Fruit fly (Drosophila melanogaster): ENCODE results near the gene CG32982.

CG32982 gene

DNA sequence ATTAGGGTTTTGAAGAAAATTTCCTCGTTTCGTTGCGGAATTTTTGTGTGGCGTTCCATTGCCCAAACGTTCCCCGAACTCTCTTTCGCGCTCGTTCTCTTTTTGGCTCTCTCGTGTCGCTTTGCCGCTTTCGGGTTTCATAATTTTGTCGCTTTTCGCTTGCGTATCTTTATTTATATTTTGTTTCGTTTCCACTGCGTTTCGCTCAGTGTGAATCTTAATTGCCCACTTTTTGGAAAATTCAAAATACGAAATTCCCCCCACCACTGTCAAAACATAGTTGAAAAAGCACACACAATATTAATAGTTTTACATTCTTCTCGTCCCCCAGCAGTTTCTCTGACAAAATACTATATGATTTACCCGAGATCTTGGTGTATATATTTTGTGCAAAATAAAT is 51.3 kb downstream of the CG32982 start (continued):
- TF ChIP-seq sima (GFP tag; optimal IDR thresholded peaks at IDR 0.05), result no peak
- TF ChIP-seq al (GFP tag; IDR thresholded peaks at IDR 0.05), result no peak
- TF ChIP-seq tll (GFP tag; optimal IDR thresholded peaks at IDR 0.05), result no peak
- no peak for TF ChIP-seq CG6272 (GFP tag; IDR thresholded peaks at IDR 0.05)
- TF ChIP-seq onecut (GFP tag; IDR thresholded peaks at IDR 0.05), result peak; percentile 66
- TF ChIP-seq CG4617 (GFP tag; optimal IDR thresholded peaks at IDR 0.05; ENCODE audit: borderline replicate concordance), result no peak
- no peak for TF ChIP-seq fd3F (GFP tag; optimal IDR thresholded peaks at IDR 0.05)
- TF ChIP-seq CG7963 (GFP tag; IDR thresholded peaks at IDR 0.05; ENCODE audit: partially characterized antibody), result no peak
- TF ChIP-seq CG9797 (GFP tag; optimal IDR thresholded peaks at IDR 0.05), result no peak
- TF ChIP-seq tap (tag; optimal IDR thresholded peaks at IDR 0.05), result no peak
- TF ChIP-seq CG14441 (GFP tag; IDR thresholded peaks at IDR 0.05), result no peak
- TF ChIP-seq esg (GFP tag; conservative IDR thresholded peaks at IDR 0.05), result no peak
- TF ChIP-seq pzg (GFP tag; optimal IDR thresholded peaks at IDR 0.05), result no peak
- no peak for TF ChIP-seq pnt (GFP tag; optimal IDR thresholded peaks at IDR 0.05)
- TF ChIP-seq CG13894 (tag; optimal IDR thresholded peaks at IDR 0.05), result no peak
- TF ChIP-seq CHES-1-like (GFP tag; optimal IDR thresholded peaks at IDR 0.05), result no peak
- TF ChIP-seq Mrtf (GFP tag; IDR thresholded peaks at IDR 0.05), result no peak
- no peak for TF ChIP-seq Sry-δ (GFP tag; optimal IDR thresholded peaks at IDR 0.05)
- TF ChIP-seq CG11695 (GFP tag; IDR thresholded peaks at IDR 0.05), result peak; percentile 18; the same call in 1 of the 3 replicates
- no peak for TF ChIP-seq Mes4 (GFP tag; optimal IDR thresholded peaks at IDR 0.05)
- TF ChIP-seq exex (tag; optimal IDR thresholded peaks at IDR 0.05), result no peak
- TF ChIP-seq run (tag; optimal IDR thresholded peaks at IDR 0.05), result no peak
- no peak for TF ChIP-seq Bteb2 (GFP tag; optimal IDR thresholded peaks at IDR 0.05)
- TF ChIP-seq ranshi (GFP tag; IDR thresholded peaks at IDR 0.05), result no peak
- no peak for TF ChIP-seq MESR4 (GFP tag; optimal IDR thresholded peaks at IDR 0.05)
- TF ChIP-seq Hr51 (GFP tag; optimal IDR thresholded peaks at IDR 0.05), result no peak
- no peak for TF ChIP-seq gfzf (GFP tag; optimal IDR thresholded peaks at IDR 0.05)
- TF ChIP-seq sd (tag; optimal IDR thresholded peaks at IDR 0.05), result peak; percentile 57
- 0 out of 2 replicates have a peak, but pooled peaks have one; percentile 6 for TF ChIP-seq Awh (GFP tag; IDR thresholded peaks at IDR 0.05)
- TF ChIP-seq sens (GFP tag), result peak; percentile 76
- TF ChIP-seq chm (GFP tag; IDR thresholded peaks at IDR 0.05), result peak; percentile 89; the same call in 1 of the 2 replicates

DNA sequence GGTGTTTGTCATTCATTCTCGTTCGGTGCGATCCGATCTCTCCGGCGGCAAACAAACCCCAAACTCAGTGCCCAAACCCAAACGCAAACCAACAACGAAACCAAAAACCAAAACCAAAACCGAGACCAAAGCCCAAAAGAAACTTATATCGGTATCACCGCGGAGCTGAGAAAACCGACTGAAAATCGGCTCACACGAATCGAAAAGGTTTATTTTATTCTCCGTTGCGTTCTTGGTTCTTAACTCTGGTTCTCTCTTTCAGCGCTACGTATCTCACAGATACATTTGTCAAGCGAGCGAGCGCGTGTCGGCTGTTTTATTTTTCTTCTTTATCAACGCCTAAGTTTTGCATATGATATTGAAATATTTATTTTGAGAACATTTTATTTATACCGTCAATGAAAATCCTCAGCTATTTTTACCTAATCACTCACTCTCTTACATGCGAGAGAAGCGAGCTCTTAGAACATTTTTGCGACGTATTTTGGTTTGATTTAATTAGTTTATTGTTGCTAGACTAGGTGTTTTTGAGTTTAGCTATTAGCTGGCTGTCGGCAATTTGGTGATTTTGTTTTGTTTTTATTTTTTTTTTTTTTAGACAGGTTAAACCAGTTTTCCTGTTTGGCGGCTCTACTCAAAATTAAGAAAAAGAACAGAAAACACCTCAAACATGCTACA is 53.0 kb downstream of the CG32982 start:
- TF ChIP-seq CG3065 (GFP tag; optimal IDR thresholded peaks at IDR 0.05), result no peak
- TF ChIP-seq ems (GFP tag; optimal IDR thresholded peaks at IDR 0.05), result no peak
- no peak for TF ChIP-seq pan (optimal IDR thresholded peaks at IDR 0.05)
- peak in 1 of 2 experiments; percentile 7 for TF ChIP-seq pan (GFP tag; optimal IDR thresholded peaks at IDR 0.05 in 1 of 2, IDR thresholded peaks at IDR 0.05 in 1 of 2)
- no peak for TF ChIP-seq B-H1 (GFP tag; IDR thresholded peaks at IDR 0.05)
- TF ChIP-seq Six4 (GFP tag; optimal IDR thresholded peaks at IDR 0.05), result no peak
- no peak for TF ChIP-seq HLH54F (GFP tag; optimal IDR thresholded peaks at IDR 0.05)
- peak; percentile 72 for TF ChIP-seq Deaf1 (tag; optimal IDR thresholded peaks at IDR 0.05)
- no peak for TF ChIP-seq CG9932 (GFP tag; IDR thresholded peaks at IDR 0.05)
- no peak for TF ChIP-seq ttk (GFP tag; IDR thresholded peaks at IDR 0.05)
- TF ChIP-seq stwl (tag; optimal IDR thresholded peaks at IDR 0.05), result peak; percentile 5
- TF ChIP-seq lab (GFP tag; optimal IDR thresholded peaks at IDR 0.05), result peak; percentile 17
- TF ChIP-seq hb (GFP tag; IDR thresholded peaks at IDR 0.05; ENCODE audit: partially characterized antibody), result no peak
- TF ChIP-seq Lim3 (GFP tag; IDR thresholded peaks at IDR 0.05), result no peak
- no peak for TF ChIP-seq org-1 (GFP tag; optimal IDR thresholded peaks at IDR 0.05)
- TF ChIP-seq CG6683 (GFP tag; optimal IDR thresholded peaks at IDR 0.05), result no peak
- TF ChIP-seq CG18619 (GFP tag; optimal IDR thresholded peaks at IDR 0.05), result no peak
- no peak for TF ChIP-seq lilli (GFP tag; optimal IDR thresholded peaks at IDR 0.05)
- no peak for TF ChIP-seq inv (GFP tag; IDR thresholded peaks at IDR 0.05; ENCODE audit: partially characterized antibody)
- TF ChIP-seq CG12155 (GFP tag; optimal IDR thresholded peaks at IDR 0.05), result no peak
- TF ChIP-seq CG11695 (GFP tag; IDR thresholded peaks at IDR 0.05), result no peak
- TF ChIP-seq CG1792 (GFP tag; optimal IDR thresholded peaks at IDR 0.05), result no peak

Data from whole organism, embryonic.